Worm (Caenorhabditis elegans) whole organism, L4 larva: Measurements from ENCODE around the gene acl-1.

ENCODE experiments used
- D1046.2 ChIP-seq: fragments of 200-800 bp; sonication (Bioruptor generic); IDR thresholded peaks from 2 replicates; pipeline ENCODE4 v1.3.6; 2022; ENCODE audit warnings: missing genetic modification characterization, missing compliant biosample characterization
- F37D6.2 ChIP-seq: sonication (generic microtip); optimal IDR thresholded peaks from 2 replicates; lab custom pipeline; 2016; ENCODE audit warnings: mild to moderate bottlenecking, missing genetic modification characterization, missing compliant biosample characterization
- F44E2.7 ChIP-seq: fragments of 200-800 bp; sonication (Bioruptor generic); IDR thresholded peaks from 2 replicates; pipeline ENCODE4 v2.1.2; 2022; ENCODE audit warnings: missing genetic modification characterization, missing compliant biosample characterization
- F49E8.2 ChIP-seq: sonication (generic microtip); optimal IDR thresholded peaks from 2 replicates; lab custom pipeline; 2016; ENCODE audit warnings: missing compliant biosample characterization, mild to moderate bottlenecking, missing genetic modification characterization, borderline replicate concordance
- R02D3.7 ChIP-seq: fragments of 150-350 bp; sonication (generic microtip); optimal IDR thresholded peaks from 3 replicates; lab custom pipeline; 2014; ENCODE audit warnings: missing biosample characterization, missing genetic modification characterization
- T26A8.4 ChIP-seq: fragments of 200-800 bp; sonication (Bioruptor generic); IDR thresholded peaks from 2 replicates; pipeline ENCODE4 v1.3.6; 2022; ENCODE audit warnings: missing genetic modification characterization, missing compliant biosample characterization
- ZK546.5 ChIP-seq, 2 experiments: sonication (generic microtip); optimal IDR thresholded peaks; 2 replicates each; lab custom pipeline; 2017; ENCODE audit warnings: missing biosample characterization in 2 of 2, missing genetic modification characterization in 2 of 2
- aha-1 ChIP-seq: fragments of 150-350 bp; peaks from one replicate; lab custom pipeline; 2014; ENCODE audit warnings: missing biosample characterization, missing genetic modification characterization
- ama-1 ChIP-seq: fragments of 150-350 bp; optimal IDR thresholded peaks from 2 replicates; lab custom pipeline; 2014; ENCODE audit warnings: inconsistent platforms, mixed read lengths
- attf-4 ChIP-seq: sonication (generic microtip); optimal IDR thresholded peaks from 3 replicates; lab custom pipeline; 2017; ENCODE audit warnings: missing biosample characterization, missing genetic modification characterization
- ceh-82 ChIP-seq: sonication (generic microtip); optimal IDR thresholded peaks from 2 replicates; lab custom pipeline; 2017; ENCODE audit warnings: missing biosample characterization, missing genetic modification characterization
- daf-16 ChIP-seq, 3 experiments: sonication (generic microtip); optimal IDR thresholded peaks; 2 replicates each; lab custom pipeline; 2016 to 2017; ENCODE audit warnings: missing genetic modification characterization in 3 of 3, missing genetic modification reagents in 3 of 3, mild to moderate bottlenecking in 2 of 3, missing compliant biosample characterization in 2 of 3, missing biosample characterization in 1 of 3, moderate library complexity in 1 of 3
- daf-19 ChIP-seq: fragments of 200-800 bp; sonication (Bioruptor generic); conservative IDR thresholded peaks from 2 replicates; pipeline ENCODE4 v1.3.6; 2022; ENCODE audit warnings: missing genetic modification characterization, missing compliant biosample characterization
- dmd-6 ChIP-seq: fragments of 200-800 bp; sonication (Bioruptor generic); IDR thresholded peaks from 2 replicates; pipeline ENCODE4 v1.3.6; 2022; ENCODE audit warnings: missing genetic modification reagents, missing genetic modification characterization, missing compliant biosample characterization
- dmd-8 ChIP-seq: fragments of 200-800 bp; sonication (Bioruptor generic); IDR thresholded peaks from 2 replicates; pipeline ENCODE4 v1.3.6; 2022; ENCODE audit warnings: missing genetic modification characterization, missing compliant biosample characterization
- dpl-1 ChIP-seq: fragments of 150-350 bp; optimal IDR thresholded peaks from 2 replicates; lab custom pipeline; 2014; ENCODE audit warnings: missing biosample characterization, missing genetic modification reagents, missing genetic modification characterization
- duxl-1 ChIP-seq: sonication (generic microtip); optimal IDR thresholded peaks from 2 replicates; lab custom pipeline; 2016; ENCODE audit warnings: mild to moderate bottlenecking, missing genetic modification characterization, moderate library complexity, missing compliant biosample characterization; ENCODE audit not compliant: poor library complexity
- dve-1 ChIP-seq: sonication (generic microtip); optimal IDR thresholded peaks from 2 replicates; lab custom pipeline; 2017; ENCODE audit warnings: antibody characterized with exemption, mild to moderate bottlenecking, missing genetic modification characterization, missing compliant biosample characterization; ENCODE audit not compliant: insufficient read depth
- egl-43 ChIP-seq: fragments of 200-800 bp; sonication (Bioruptor generic); IDR thresholded peaks from 2 replicates; pipeline ENCODE4 v1.3.6; 2022; ENCODE audit warnings: missing genetic modification reagents, missing genetic modification characterization, missing compliant biosample characterization
- fos-1 ChIP-seq: fragments of 150-350 bp; optimal IDR thresholded peaks from 2 replicates; lab custom pipeline; 2014; ENCODE audit warnings: missing biosample characterization, missing genetic modification characterization
- gei-8 ChIP-seq: fragments of 200-800 bp; sonication (Bioruptor generic); optimal IDR thresholded peaks from 2 replicates; lab custom pipeline; 2018; ENCODE audit warnings: mild to moderate bottlenecking, missing genetic modification characterization, missing compliant biosample characterization
- hlh-11 ChIP-seq: fragments of 200-800 bp; sonication (Bioruptor generic); optimal IDR thresholded peaks from 2 replicates; lab custom pipeline; 2018; ENCODE audit warnings: mild to moderate bottlenecking, missing genetic modification characterization, missing compliant biosample characterization
- jun-1 ChIP-seq: fragments of 150-350 bp; optimal IDR thresholded peaks from 2 replicates; lab custom pipeline; 2014; ENCODE audit warnings: missing biosample characterization, missing genetic modification reagents, missing genetic modification characterization
- lim-7 ChIP-seq: fragments of 200-800 bp; sonication (Bioruptor generic); IDR thresholded peaks from 2 replicates; pipeline ENCODE4 v1.3.6; 2022; ENCODE audit warnings: missing genetic modification characterization, missing compliant biosample characterization
- lin-15B ChIP-seq: fragments of 150-350 bp; sonication (generic microtip); optimal IDR thresholded peaks from 3 replicates; lab custom pipeline; 2014; ENCODE audit warnings: missing biosample characterization, missing genetic modification characterization
- lin-38 ChIP-seq: fragments of 200-800 bp; sonication (Bioruptor generic); IDR thresholded peaks from 2 replicates; pipeline ENCODE4 v1.3.6; 2022; ENCODE audit warnings: missing genetic modification reagents, missing genetic modification characterization, missing compliant biosample characterization
- lin-39 ChIP-seq: fragments of 150-350 bp; optimal IDR thresholded peaks from 2 replicates; lab custom pipeline; 2014; ENCODE audit warnings: missing biosample characterization, missing genetic modification reagents, missing genetic modification characterization
- lir-3 ChIP-seq: sonication (generic microtip); optimal IDR thresholded peaks from 2 replicates; lab custom pipeline; 2016; ENCODE audit warnings: mild to moderate bottlenecking, missing genetic modification characterization, missing compliant biosample characterization
- lsy-2 ChIP-seq, 2 experiments: fragments of 150-350 bp in 1 of 2; sonication (generic microtip) in 1 of 2; optimal IDR thresholded peaks; 2 replicates each; lab custom pipeline; 2014 to 2017; ENCODE audit warnings: missing biosample characterization in 2 of 2, missing genetic modification characterization in 2 of 2
- madf-9 ChIP-seq: fragments of 200-800 bp; sonication (Bioruptor generic); conservative IDR thresholded peaks from 2 replicates; pipeline ENCODE4 v1.3.6; 2022; ENCODE audit warnings: missing genetic modification reagents, missing genetic modification characterization, missing compliant biosample characterization
- mdl-1 ChIP-seq, 2 experiments: fragments of 150-350 bp in 1 of 2; sonication (generic microtip) in 1 of 2; optimal IDR thresholded peaks; 2 replicates each; lab custom pipeline; 2014 to 2017; ENCODE audit warnings: missing biosample characterization in 2 of 2, missing genetic modification characterization in 2 of 2
- mdt-29 ChIP-seq: fragments of 200-800 bp; sonication (Bioruptor generic); IDR thresholded peaks from 2 replicates; pipeline ENCODE4 v1.3.6; 2022; ENCODE audit warnings: missing genetic modification reagents, missing genetic modification characterization, missing compliant biosample characterization
- mep-1 ChIP-seq: fragments of 150-350 bp; sonication (generic microtip); optimal IDR thresholded peaks from 3 replicates; lab custom pipeline; 2014; ENCODE audit warnings: missing biosample characterization, missing genetic modification characterization
- mxl-2 ChIP-seq: fragments of 200-800 bp; sonication (Bioruptor generic); conservative IDR thresholded peaks from 2 replicates; pipeline ENCODE4 v1.3.6; 2022; ENCODE audit warnings: missing genetic modification reagents, missing genetic modification characterization, missing compliant biosample characterization
- mxl-3 ChIP-seq: fragments of 200-800 bp; sonication (Bioruptor generic); optimal IDR thresholded peaks from 2 replicates; lab custom pipeline; 2018; ENCODE audit warnings: mild to moderate bottlenecking, missing genetic modification characterization, missing compliant biosample characterization
- nhr-102 ChIP-seq: sonication (generic microtip); optimal IDR thresholded peaks from 2 replicates; lab custom pipeline; 2016; ENCODE audit warnings: mild to moderate bottlenecking, missing genetic modification characterization, moderate library complexity, missing compliant biosample characterization
- nhr-28 ChIP-seq: fragments of 150-350 bp; optimal IDR thresholded peaks from 2 replicates; lab custom pipeline; 2014; ENCODE audit warnings: missing biosample characterization, missing genetic modification characterization
- nhr-41 ChIP-seq: fragments of 200-800 bp; sonication (Bioruptor generic); IDR thresholded peaks from 2 replicates; pipeline ENCODE4 v1.3.6; 2022; ENCODE audit warnings: missing genetic modification reagents, missing genetic modification characterization, missing compliant biosample characterization
- php-3 ChIP-seq: fragments of 200-800 bp; sonication (Bioruptor generic); IDR thresholded peaks from 2 replicates; pipeline ENCODE4 v1.3.6; 2022; ENCODE audit warnings: missing genetic modification reagents, missing genetic modification characterization, missing compliant biosample characterization
- pqm-1 ChIP-seq: sonication (generic microtip); optimal IDR thresholded peaks from 2 replicates; lab custom pipeline; 2017; ENCODE audit warnings: missing biosample characterization, missing genetic modification characterization
- rbr-2 ChIP-seq: sonication (generic microtip); optimal IDR thresholded peaks from 2 replicates; lab custom pipeline; 2016; ENCODE audit warnings: missing genotype, missing genetic modification characterization, missing compliant biosample characterization
- snpc-1.2 ChIP-seq: fragments of 200-800 bp; sonication (Bioruptor generic); IDR thresholded peaks from 2 replicates; pipeline ENCODE4 v1.3.6; 2022; ENCODE audit warnings: missing genetic modification reagents, missing genetic modification characterization, missing compliant biosample characterization
- spr-1 ChIP-seq: sonication (generic microtip); optimal IDR thresholded peaks from 2 replicates; lab custom pipeline; 2016; ENCODE audit warnings: mild to moderate bottlenecking, missing genetic modification characterization, missing compliant biosample characterization
- unc-130 ChIP-seq: sonication (generic microtip); optimal IDR thresholded peaks from 2 replicates; lab custom pipeline; 2016; ENCODE audit warnings: missing genetic modification reagents, missing genetic modification characterization, missing compliant biosample characterization
- unc-39 ChIP-seq: sonication (generic microtip); optimal IDR thresholded peaks from 2 replicates; lab custom pipeline; 2017; ENCODE audit warnings: missing biosample characterization, missing genetic modification characterization
- vab-7 ChIP-seq: fragments of 200-800 bp; sonication (Bioruptor generic); IDR thresholded peaks from 2 replicates; pipeline ENCODE4 v1.3.6; 2022; ENCODE audit warnings: missing genetic modification reagents, missing genetic modification characterization, missing compliant biosample characterization
- zfp-2 ChIP-seq: sonication (generic microtip); optimal IDR thresholded peaks from 2 replicates; lab custom pipeline; 2016; ENCODE audit warnings: mild to moderate bottlenecking, missing genetic modification characterization, missing compliant biosample characterization
- ztf-11 ChIP-seq: fragments of 150-350 bp; optimal IDR thresholded peaks from 2 replicates; lab custom pipeline; 2014; ENCODE audit warnings: missing biosample characterization, missing genetic modification characterization
- ztf-7 ChIP-seq: fragments of 150-350 bp; optimal IDR thresholded peaks from 2 replicates; lab custom pipeline; 2014; ENCODE audit warnings: missing biosample characterization, missing genetic modification characterization

The acl-1 gene

ce11 chrX:15838496-15838948, 11.2 kb upstream of the acl-1 start, which contains the start of gene acox-1.6 (continued):
- TF ChIP-seq nhr-41 (GFP tag; lab: Robert Waterston, UW): no peak
- TF ChIP-seq ztf-7 (tag; lab: Kevin White, UChicago): no peak
- no peak for TF ChIP-seq php-3 (GFP tag; lab: Robert Waterston, UW)
- TF ChIP-seq lin-15B (tag; lab: Kevin White, UChicago): no peak
- TF ChIP-seq dmd-8 (GFP tag; lab: Robert Waterston, UW): no peak
- no peak for TF ChIP-seq ztf-11 (tag; lab: Kevin White, UChicago)
- TF ChIP-seq madf-9 (GFP tag; lab: Robert Waterston, UW): no peak
- TF ChIP-seq aha-1 (tag; lab: Kevin White, UChicago): peak; percentile 68
- peak in 1 of 2 experiments; percentile 7 for TF ChIP-seq mdl-1 (tag; optimal IDR thresholded peaks at IDR 0.05; lab: Kevin White, UChicago)
- TF ChIP-seq nhr-102 (tag; lab: Kevin White, UChicago): no peak
- TF ChIP-seq D1046.2 (GFP tag; lab: Robert Waterston, UW): no peak
- no peak for TF ChIP-seq lir-3 (tag; lab: Kevin White, UChicago)
- no peak for TF ChIP-seq mxl-2
- TF ChIP-seq mxl-3 (GFP tag; lab: Kevin White, UChicago): no peak
- TF ChIP-seq lin-39 (tag; lab: Kevin White, UChicago): no peak
- no peak for TF ChIP-seq T26A8.4 (GFP tag; lab: Robert Waterston, UW)
- no peak for TF ChIP-seq dpl-1 (GFP tag; lab: Kevin White, UChicago)
- no peak for TF ChIP-seq daf-16 (GFP tag; optimal IDR thresholded peaks at IDR 0.05; lab: Kevin White, UChicago)
- TF ChIP-seq daf-16 (tag; optimal IDR thresholded peaks at IDR 0.05; lab: Kevin White, UChicago): peak; percentile 68
- TF ChIP-seq dve-1: peak; percentile 15
- TF ChIP-seq gei-8 (GFP tag; lab: Kevin White, UChicago): no peak
- no peak for TF ChIP-seq vab-7 (GFP tag; lab: Robert Waterston, UW)
- TF ChIP-seq zfp-2 (tag; lab: Kevin White, UChicago): no peak
- no peak for TF ChIP-seq R02D3.7

- TF ChIP-seq F49E8.2 (tag; lab: Kevin White, UChicago) (no peak), unc-130 (GFP tag; lab: Kevin White, UChicago) (no peak), rbr-2 (peak; percentile 98), dpl-1 (GFP tag; lab: Kevin White, UChicago) (peak; percentile 85), F44E2.7 (0 out of 2 replicates have a peak, but pooled peaks have one; percentile 11), ZK546.5 (tag; optimal IDR thresholded peaks at IDR 0.05; lab: Kevin White, UChicago) (peak in 1 of 2 experiments; percentile 73), lir-3 (tag; lab: Kevin White, UChicago) (peak; percentile 86), jun-1 (tag; lab: Kevin White, UChicago) (peak; percentile 95), lim-7 (peak; percentile 77), dmd-6 (GFP tag; lab: Robert Waterston, UW) (peak; percentile 100), lin-38 (GFP tag; lab: Robert Waterston, UW) (peak; percentile 93), ama-1 (lab: Kevin White, UChicago) (peak; percentile 30), unc-39 (peak; percentile 42), hlh-11 (tag; lab: Kevin White, UChicago) (peak; percentile 100), madf-9 (GFP tag; lab: Robert Waterston, UW) (peak; percentile 97), ceh-82 (tag; lab: Kevin White, UChicago) (no peak), spr-1 (tag; lab: Kevin White, UChicago) (peak; percentile 97), duxl-1 (tag; lab: Kevin White, UChicago) (peak; percentile 97), egl-43 (GFP tag; lab: Robert Waterston, UW) (peak; percentile 98), mdt-29 (GFP tag; lab: Robert Waterston, UW) (peak; percentile 92), lin-39 (tag; lab: Kevin White, UChicago) (peak; percentile 80), zfp-2 (tag; lab: Kevin White, UChicago) (peak; percentile 83), lsy-2 (tag; optimal IDR thresholded peaks at IDR 0.05; lab: Kevin White, UChicago) (peak; percentile 100), attf-4 (tag; lab: Kevin White, UChicago) (peak; percentile 56), vab-7 (GFP tag; lab: Robert Waterston, UW) (peak; percentile 93), mep-1 (tag; lab: Kevin White, UChicago) (peak; percentile 99), fos-1 (tag; lab: Kevin White, UChicago) (peak; percentile 90), pqm-1 (peak; percentile 91), F37D6.2 (tag; lab: Kevin White, UChicago) (peak; percentile 96), nhr-28 (peak; percentile 98), snpc-1.2 (GFP tag; lab: Robert Waterston, UW) (peak; percentile 70; the same call in 1 of the 2 replicates), R02D3.7 (no peak), daf-19 (GFP tag; lab: Robert Waterston, UW) (no peak)
Measured at ce11 chrX:15841086-15841622, 8.5 kb upstream of the acl-1 start, which contains the start of gene serp-1.1. TSS of gene serp-1.1 (plus strand) at chrX:15841572.
